Fruit fly (Drosophila melanogaster) whole organism, embryonic: ENCODE results near the gene Pgls.

Experiments used
- CG10462 ChIP-seq: fragments of 200-800 bp; sonication (Bioruptor generic); optimal IDR thresholded peaks from 2 replicates; lab custom pipeline; 2016; ENCODE audit warnings: missing biosample characterization, missing genetic modification characterization
- CG11398 ChIP-seq: fragments of 200-800 bp; sonication (Bioruptor generic); optimal IDR thresholded peaks from 2 replicates; lab custom pipeline; 2016; ENCODE audit warnings: missing biosample characterization, missing genetic modification characterization
- CG12104 ChIP-seq: fragments of 200-800 bp; sonication (Bioruptor generic); optimal IDR thresholded peaks from 3 replicates; lab custom pipeline; 2016; ENCODE audit warnings: missing biosample characterization, missing genetic modification characterization
- CG13287 ChIP-seq: fragments of 200-800 bp; sonication (Bioruptor generic); IDR thresholded peaks from 2 replicates; pipeline ENCODE4 v1.3.6; 2022; ENCODE audit warnings: missing biosample characterization, missing genetic modification characterization; ENCODE audit not compliant: partially characterized antibody
- CG13775 ChIP-seq: fragments of 200-800 bp; sonication (Bioruptor generic); optimal IDR thresholded peaks from 3 replicates; lab custom pipeline; 2017; ENCODE audit warnings: missing biosample characterization, mild to moderate bottlenecking, missing genetic modification characterization
- CG17385 ChIP-seq: fragments of 200-800 bp; sonication (Bioruptor generic); optimal IDR thresholded peaks from 3 replicates; lab custom pipeline; 2018; ENCODE audit warnings: missing biosample characterization, mild to moderate bottlenecking, missing genetic modification characterization
- CG17802 ChIP-seq: fragments of 200-800 bp; sonication (Bioruptor generic); optimal IDR thresholded peaks from 2 replicates; lab custom pipeline; 2018; ENCODE audit warnings: missing biosample characterization, mild to moderate bottlenecking, missing genetic modification characterization, moderate library complexity
- CG1832 ChIP-seq: fragments of 200-800 bp; sonication (Bioruptor generic); optimal IDR thresholded peaks from 2 replicates; lab custom pipeline; 2017; ENCODE audit warnings: missing biosample characterization, mild to moderate bottlenecking, missing genetic modification characterization, inconsistent platforms
- CG31224 ChIP-seq: fragments of 200-800 bp; sonication (Bioruptor generic); IDR thresholded peaks from 2 replicates; pipeline ENCODE4 v1.3.6; 2022; ENCODE audit warnings: missing biosample characterization, missing genetic modification characterization
- CG32772 ChIP-seq: fragments of 200-800 bp; sonication (Bioruptor generic); IDR thresholded peaks from 2 replicates; pipeline ENCODE4 v1.3.6; 2022; ENCODE audit warnings: missing biosample characterization, missing genetic modification characterization
- CG43689 ChIP-seq: fragments of 200-800 bp; sonication (Bioruptor generic); IDR thresholded peaks from 2 replicates; pipeline ENCODE4 v1.3.6; 2022; ENCODE audit warnings: missing biosample characterization, missing genetic modification characterization
- CG6854 ChIP-seq: fragments of 200-800 bp; sonication (Bioruptor generic); optimal IDR thresholded peaks from 3 replicates; lab custom pipeline; 2017; ENCODE audit warnings: missing biosample characterization, mild to moderate bottlenecking, missing genetic modification characterization
- CG7271 ChIP-seq: fragments of 200-800 bp; sonication (Bioruptor generic); optimal IDR thresholded peaks from 2 replicates; lab custom pipeline; 2018; ENCODE audit warnings: missing biosample characterization, mild to moderate bottlenecking, missing genetic modification characterization, moderate library complexity
- CG7963 ChIP-seq: fragments of 200-800 bp; sonication (Bioruptor generic); IDR thresholded peaks from 3 replicates; pipeline ENCODE4 v1.3.6; 2022; ENCODE audit warnings: missing biosample characterization, missing genetic modification characterization; ENCODE audit not compliant: partially characterized antibody
- CG8924 ChIP-seq: fragments of 200-800 bp; optimal IDR thresholded peaks from 3 replicates; lab custom pipeline; 2019; ENCODE audit warnings: missing biosample characterization, mild to moderate bottlenecking, missing genetic modification characterization, moderate library complexity
- CkIIα-i1 ChIP-seq: fragments of 200-800 bp; sonication (Bioruptor generic); IDR thresholded peaks from 2 replicates; pipeline ENCODE4 v1.3.6; 2022; ENCODE audit warnings: missing biosample characterization, missing genetic modification characterization
- Dek ChIP-seq: fragments of 200-800 bp; sonication (Bioruptor generic); optimal IDR thresholded peaks from 3 replicates; lab custom pipeline; 2019; ENCODE audit warnings: missing biosample characterization, mild to moderate bottlenecking, missing genetic modification characterization, moderate library complexity
- Dll ChIP-seq: fragments of 200-800 bp; sonication (Bioruptor generic); IDR thresholded peaks from 4 replicates; pipeline ENCODE4 v1.3.6; 2022; ENCODE audit warnings: missing biosample characterization, missing genetic modification characterization; ENCODE audit not compliant: partially characterized antibody
- GATAe ChIP-seq: fragments of 200-800 bp; sonication (Bioruptor generic); conservative IDR thresholded peaks from 2 replicates; pipeline ENCODE4 v1.3.6; 2022; ENCODE audit warnings: missing biosample characterization, missing genetic modification characterization
- Hand ChIP-seq: fragments of 200-800 bp; sonication (Bioruptor generic); optimal IDR thresholded peaks from 2 replicates; lab custom pipeline; 2017; ENCODE audit warnings: mild to moderate bottlenecking, missing biosample characterization, missing genetic modification reagents, missing genetic modification characterization
- Kr ChIP-seq: fragments of 200-800 bp; sonication (Bioruptor generic); optimal IDR thresholded peaks from 2 replicates; lab custom pipeline; 2017; ENCODE audit warnings: missing biosample characterization, mild to moderate bottlenecking, missing genetic modification characterization
- MESR4 ChIP-seq: fragments of 200-800 bp; sonication (Bioruptor generic); optimal IDR thresholded peaks from 2 replicates; lab custom pipeline; 2018; ENCODE audit warnings: missing biosample characterization, mild to moderate bottlenecking, missing genetic modification characterization, moderate library complexity
- Med ChIP-seq: fragments of 200-800 bp; sonication (Bioruptor generic); peaks from one replicate; lab custom pipeline; 2016; ENCODE audit warnings: missing biosample characterization, missing genetic modification characterization, mild to moderate bottlenecking, inconsistent platforms, moderate library complexity
- Meics ChIP-seq: fragments of 200-800 bp; sonication (Bioruptor generic); optimal IDR thresholded peaks from 2 replicates; lab custom pipeline; 2017; ENCODE audit warnings: missing biosample characterization, mild to moderate bottlenecking, missing genetic modification characterization
- Nf-YA ChIP-seq: fragments of 200-800 bp; sonication (Bioruptor generic); IDR thresholded peaks from 2 replicates; pipeline ENCODE4 v1.3.6; 2022; ENCODE audit warnings: missing biosample characterization, missing genetic modification characterization
- Nf-YC ChIP-seq: fragments of 200-800 bp; optimal IDR thresholded peaks from 3 replicates; lab custom pipeline; 2019; ENCODE audit warnings: missing biosample characterization, mild to moderate bottlenecking, missing genetic modification characterization, moderate library complexity
- Oli ChIP-seq: fragments of 200-800 bp; sonication (Bioruptor generic); optimal IDR thresholded peaks from 2 replicates; lab custom pipeline; 2018; ENCODE audit warnings: missing biosample characterization, mild to moderate bottlenecking, missing genetic modification characterization, moderate library complexity
- Opbp ChIP-seq: fragments of 200-800 bp; sonication (Bioruptor generic); IDR thresholded peaks from 3 replicates; pipeline ENCODE4 v1.3.6; 2022; ENCODE audit warnings: missing biosample characterization, missing genetic modification characterization; ENCODE audit not compliant: partially characterized antibody
- Trl ChIP-seq, 3 experiments: fragments of >200 bp in 2 of 3; fragments of 200-800 bp in 1 of 3; sonication (Bioruptor generic) in 1 of 3; optimal IDR thresholded peaks; 2 replicates in 1 of 3; 3 replicates in 2 of 3; lab custom pipeline; 2016 to 2017; ENCODE audit warnings: missing biosample characterization in 1 of 3, missing genetic modification characterization in 1 of 3
- bbx ChIP-seq: fragments of 200-800 bp; sonication (Bioruptor generic); IDR thresholded peaks from 2 replicates; pipeline ENCODE4 v1.3.6; 2022; ENCODE audit warnings: missing biosample characterization, missing genetic modification characterization; ENCODE audit not compliant: partially characterized antibody
- btn ChIP-seq: fragments of 200-800 bp; sonication (Bioruptor generic); optimal IDR thresholded peaks from 2 replicates; lab custom pipeline; 2016; ENCODE audit warnings: missing biosample characterization, missing genetic modification characterization
- chn ChIP-seq: fragments of 200-800 bp; sonication (Bioruptor generic); optimal IDR thresholded peaks from 2 replicates; lab custom pipeline; 2016; ENCODE audit warnings: missing biosample characterization, missing genetic modification characterization
- ci ChIP-seq: fragments of 200-800 bp; sonication (Bioruptor generic); IDR thresholded peaks from 3 replicates; pipeline ENCODE4 v1.3.6; 2022; ENCODE audit warnings: missing biosample characterization, missing genetic modification characterization
- crol ChIP-seq: fragments of 200-800 bp; sonication (Bioruptor generic); IDR thresholded peaks from 2 replicates; pipeline ENCODE4 v1.3.6; 2022; ENCODE audit warnings: missing biosample characterization, missing genetic modification characterization
- grau ChIP-seq: fragments of 200-800 bp; optimal IDR thresholded peaks from 3 replicates; lab custom pipeline; 2019; ENCODE audit warnings: missing biosample characterization, mild to moderate bottlenecking, missing genetic modification characterization, moderate library complexity
- inv ChIP-seq: fragments of 200-800 bp; sonication (Bioruptor generic); IDR thresholded peaks from 2 replicates; pipeline ENCODE4 v1.3.6; 2022; ENCODE audit warnings: missing biosample characterization, missing genetic modification characterization; ENCODE audit not compliant: partially characterized antibody
- jigr1 ChIP-seq: fragments of 200-800 bp; sonication (Bioruptor generic); IDR thresholded peaks from 3 replicates; pipeline ENCODE4 v1.3.6; 2022; ENCODE audit warnings: missing biosample characterization, missing genetic modification characterization
- lmd ChIP-seq: fragments of 200-800 bp; sonication (Bioruptor generic); IDR thresholded peaks from 2 replicates; pipeline ENCODE4 v1.3.6; 2022; ENCODE audit warnings: missing biosample characterization, missing genetic modification characterization
- onecut ChIP-seq: fragments of 200-800 bp; sonication (Bioruptor generic); IDR thresholded peaks from 2 replicates; pipeline ENCODE4 v1.3.6; 2022; ENCODE audit warnings: missing biosample characterization, missing genetic modification characterization
- pros ChIP-seq: fragments of 200-800 bp; sonication (Bioruptor generic); optimal IDR thresholded peaks from 3 replicates; lab custom pipeline; 2019; ENCODE audit warnings: missing biosample characterization, mild to moderate bottlenecking, missing genetic modification characterization, moderate library complexity
- psq ChIP-seq: fragments of 200-800 bp; sonication (Bioruptor generic); optimal IDR thresholded peaks from 2 replicates; lab custom pipeline; 2017; ENCODE audit warnings: missing biosample characterization, missing genetic modification characterization
- row ChIP-seq: fragments of 200-800 bp; sonication (Bioruptor generic); IDR thresholded peaks from 3 replicates; pipeline ENCODE4 v1.3.6; 2022; ENCODE audit warnings: missing biosample characterization, missing genetic modification characterization
- run ChIP-seq: fragments of 200-800 bp; sonication (Bioruptor generic); optimal IDR thresholded peaks from 3 replicates; lab custom pipeline; 2018; ENCODE audit warnings: missing biosample characterization, mild to moderate bottlenecking, missing genetic modification characterization
- sc ChIP-seq, 3 experiments: fragments of >200 bp in 2 of 3; fragments of 200-800 bp in 1 of 3; sonication (Bioruptor generic) in 1 of 3; optimal IDR thresholded peaks; 2 replicates in 2 of 3; 3 replicates in 1 of 3; lab custom pipeline; 2017; ENCODE audit warnings: mild to moderate bottlenecking in 1 of 3, missing biosample characterization in 1 of 3, missing genetic modification characterization in 1 of 3, missing genetic modification reagents in 1 of 3
- sens ChIP-seq: fragments of 200-800 bp; sonication (Bioruptor generic); peaks from one replicate; lab custom pipeline; 2016; ENCODE audit warnings: missing biosample characterization, missing genetic modification characterization
- sna ChIP-seq: fragments of 200-800 bp; sonication (Bioruptor generic); IDR thresholded peaks from 2 replicates; pipeline ENCODE4 v1.3.6; 2022; ENCODE audit warnings: missing biosample characterization, missing genetic modification characterization; ENCODE audit not compliant: partially characterized antibody
- tio ChIP-seq: fragments of 200-800 bp; sonication (Bioruptor generic); optimal IDR thresholded peaks from 2 replicates; lab custom pipeline; 2017; ENCODE audit warnings: missing biosample characterization, missing genetic modification characterization, inconsistent platforms
- yki ChIP-seq: fragments of >200 bp; optimal IDR thresholded peaks from 3 replicates; lab custom pipeline; 2018
- z ChIP-seq: fragments of 200-800 bp; sonication (Bioruptor generic); IDR thresholded peaks from 3 replicates; pipeline ENCODE4 v1.3.6; 2022; ENCODE audit warnings: missing biosample characterization, missing genetic modification characterization

Pgls gene

dm6 chrX:10820741-10821140 is 26.5 kb upstream of the Pgls start:
- no peak for TF ChIP-seq Oli (tag; lab: Kevin White, UChicago)
- no peak for TF ChIP-seq Meics (GFP tag; lab: Kevin White, UChicago)
- TF ChIP-seq crol (GFP tag; lab: Robert Waterston, UW): peak; percentile 76
- no peak for TF ChIP-seq CG10462
- peak; percentile 21; the same call in 1 of the 3 replicates for TF ChIP-seq row (GFP tag; lab: Robert Waterston, UW)
- TF ChIP-seq grau (tag; lab: Kevin White, UChicago): peak; percentile 83
- peak; percentile 12 for TF ChIP-seq Med
- TF ChIP-seq CG17385 (GFP tag; lab: Kevin White, UChicago): peak; percentile 40

dm6 chrX:10822096-10822495 is 25.1 kb upstream of the Pgls start:
- TF ChIP-seq chn (peak; percentile 73), tio (GFP tag; lab: Kevin White, UChicago) (no peak), Opbp (GFP tag; lab: Robert Waterston, UW) (0 out of 3 replicates have a peak, but pooled peaks have one; percentile 14), Hand (GFP tag; lab: Kevin White, UChicago) (no peak), inv (GFP tag; lab: Robert Waterston, UW) (no peak), MESR4 (no peak), jigr1 (GFP tag; lab: Robert Waterston, UW) (no peak), Trl (optimal IDR thresholded peaks at IDR 0.05; lab: Kevin White, UChicago) (peak; percentile 29 to 57), Trl (GFP tag; optimal IDR thresholded peaks at IDR 0.05; lab: Kevin White, UChicago) (no peak), crol (GFP tag; lab: Robert Waterston, UW) (peak; percentile 57; the same call in 1 of the 2 replicates), Nf-YC (tag; lab: Kevin White, UChicago) (peak; percentile 9), Nf-YA (no peak), sens (peak; percentile 68), run (tag; lab: Kevin White, UChicago) (no peak), CG7271 (tag; lab: Kevin White, UChicago) (no peak), sc (optimal IDR thresholded peaks at IDR 0.05; lab: Kevin White, UChicago) (no peak), sc (GFP tag; optimal IDR thresholded peaks at IDR 0.05; lab: Kevin White, UChicago) (no peak), yki (no peak), sna (GFP tag; lab: Robert Waterston, UW) (no peak), GATAe (GFP tag; lab: Robert Waterston, UW) (no peak), onecut (GFP tag; lab: Robert Waterston, UW) (peak; percentile 96), CG11398 (GFP tag; lab: Kevin White, UChicago) (no peak), CG1832 (peak; percentile 80), Dek (tag; lab: Kevin White, UChicago) (no peak), CG13287 (GFP tag; lab: Robert Waterston, UW) (no peak), CG7963 (GFP tag; lab: Robert Waterston, UW) (no peak), CG43689 (GFP tag; lab: Robert Waterston, UW) (no peak), Dll (GFP tag; lab: Robert Waterston, UW) (no peak), CG13775 (no peak), bbx (GFP tag; lab: Robert Waterston, UW) (no peak), CG31224 (GFP tag; lab: Robert Waterston, UW) (no peak), Kr (no peak), CG6854 (GFP tag; lab: Kevin White, UChicago) (no peak), CG12104 (GFP tag; lab: Kevin White, UChicago) (no peak), CG32772 (no peak), lmd (GFP tag; lab: Robert Waterston, UW) (no peak), CG8924 (tag; lab: Kevin White, UChicago) (no peak), pros (GFP tag; lab: Kevin White, UChicago) (peak; percentile 91), CG17802 (no peak), btn (no peak), CkIIα-i1 (GFP tag; lab: Robert Waterston, UW) (no peak), psq (GFP tag; lab: Kevin White, UChicago) (no peak), z (GFP tag; lab: Robert Waterston, UW) (peak; percentile 87), ci (GFP tag; lab: Robert Waterston, UW) (0 out of 3 replicates have a peak, but pooled peaks have one; percentile 8)
